Fruit fly (Drosophila melanogaster): ENCODE data around the gene pod1.

pod1 gene

dm6 chrX:6843841-6844440, 40.5 kb downstream of the pod1 start, which contains the start of the genes CG14435 and Tmf (continued):
- TF ChIP-seq Rel (GFP tag; optimal IDR thresholded peaks at IDR 0.05) = no peak
- TF ChIP-seq Rel (tag; optimal IDR thresholded peaks at IDR 0.05) = peak; percentile 43
- peak; percentile 73 for TF ChIP-seq CG9705 (GFP tag; optimal IDR thresholded peaks at IDR 0.05)
- no peak for TF ChIP-seq Dif (GFP tag; optimal IDR thresholded peaks at IDR 0.05; ENCODE audit: partially characterized antibody)
- peak; percentile 76 for TF ChIP-seq rgr (GFP tag; optimal IDR thresholded peaks at IDR 0.05)
- peak; percentile 67 for TF ChIP-seq sv (GFP tag; optimal IDR thresholded peaks at IDR 0.05)

DNA sequence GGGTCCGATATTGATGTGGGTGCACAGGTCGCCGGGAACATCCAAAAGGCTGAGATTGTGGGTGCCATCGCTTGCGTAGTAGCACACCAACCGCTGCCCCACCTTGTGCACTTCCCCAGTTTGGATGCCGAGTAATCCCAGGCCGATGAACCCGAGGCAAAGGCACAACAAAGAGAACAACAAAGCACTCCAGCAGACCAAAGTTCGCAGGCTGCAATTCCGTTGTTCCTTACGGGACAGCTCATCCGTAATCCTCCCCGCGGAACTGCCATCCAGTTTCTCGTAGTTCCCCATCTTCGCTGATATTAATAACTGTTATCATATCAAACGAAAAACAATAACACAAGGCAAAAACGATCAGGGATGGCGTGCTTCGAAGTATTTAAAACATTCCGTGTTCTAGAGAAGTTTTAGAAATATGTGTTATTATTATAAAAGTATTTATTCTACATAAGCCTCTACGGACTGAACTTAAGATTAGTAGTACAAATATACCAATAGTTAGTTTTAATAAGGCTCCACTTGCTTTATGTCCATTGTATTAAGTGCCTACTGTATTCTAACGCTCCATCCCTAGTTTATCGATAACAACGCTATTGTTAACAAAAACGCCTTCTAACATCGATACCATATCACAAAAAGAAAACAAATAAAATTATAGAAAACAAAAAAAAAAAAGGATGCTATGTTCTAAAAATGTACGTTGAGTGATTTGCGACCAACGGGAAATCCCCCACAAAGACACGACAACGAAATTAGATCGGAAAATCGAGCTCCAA, 45.9 kb downstream of the pod1 start, which contains the start of the genes Cht11 and CG4558:
Cht11 (minus strand) TSS at position 340 of the 779 bp plus-strand sequence.
CG4558 (plus strand) TSS at position 593 of the 779 bp plus-strand sequence.
- TF ChIP-seq dmrt93B (GFP tag; optimal IDR thresholded peaks at IDR 0.05) (peak; percentile 62), rgr (GFP tag; optimal IDR thresholded peaks at IDR 0.05) (peak; percentile 87), GATAd (GFP tag; optimal IDR thresholded peaks at IDR 0.05) (no peak), Rel (GFP tag; optimal IDR thresholded peaks at IDR 0.05) (no peak), Rel (tag; optimal IDR thresholded peaks at IDR 0.05) (peak; percentile 95), Hnf4 (GFP tag; optimal IDR thresholded peaks at IDR 0.05) (peak; percentile 87), Hr78 (GFP tag; optimal IDR thresholded peaks at IDR 0.05) (no peak), foxo (GFP tag; optimal IDR thresholded peaks at IDR 0.05) (peak in 1 of 2 experiments; percentile 91), usp (GFP tag; optimal IDR thresholded peaks at IDR 0.05) (no peak), Abd-B (GFP tag; optimal IDR thresholded peaks at IDR 0.05) (no peak), Jra (GFP tag; optimal IDR thresholded peaks at IDR 0.05) (peak; percentile 77), Myc (optimal IDR thresholded peaks at IDR 0.05) (no peak), brk (GFP tag; optimal IDR thresholded peaks at IDR 0.05) (no peak), h (GFP tag; optimal IDR thresholded peaks at IDR 0.05) (peak; percentile 87), HLH106 (tag; optimal IDR thresholded peaks at IDR 0.05) (peak; percentile 90), psq (GFP tag; optimal IDR thresholded peaks at IDR 0.05) (peak; percentile 90), br (GFP tag; optimal IDR thresholded peaks at IDR 0.05) (peak; percentile 79), Vsx2 (GFP tag; optimal IDR thresholded peaks at IDR 0.05; ENCODE audit: partially characterized antibody) (no peak), CG9705 (GFP tag; optimal IDR thresholded peaks at IDR 0.05) (peak; percentile 80), ey (GFP tag; optimal IDR thresholded peaks at IDR 0.05) (peak; percentile 81), dl (GFP tag; optimal IDR thresholded peaks at IDR 0.05; ENCODE audit: insufficient read depth in 1 of 2, partially characterized antibody in 2 of 2) (no peak), woc (GFP tag; optimal IDR thresholded peaks at IDR 0.05) (peak; percentile 84), Dif (GFP tag; optimal IDR thresholded peaks at IDR 0.05; ENCODE audit: partially characterized antibody) (no peak), Sp1 (GFP tag; optimal IDR thresholded peaks at IDR 0.05) (peak; percentile 88), sv (GFP tag; optimal IDR thresholded peaks at IDR 0.05) (peak; percentile 76), lola (GFP tag; optimal IDR thresholded peaks at IDR 0.05) (no peak), Hr83 (GFP tag; optimal IDR thresholded peaks at IDR 0.05; ENCODE audit: poor library complexity, severe bottlenecking) (peak; percentile 6), jim (GFP tag; optimal IDR thresholded peaks at IDR 0.05) (no peak), tai (GFP tag; optimal IDR thresholded peaks at IDR 0.05) (no peak), sage (GFP tag; optimal IDR thresholded peaks at IDR 0.05) (peak; percentile 55), CG32264 (GFP tag; optimal IDR thresholded peaks at IDR 0.05) (no peak), CrebA (GFP tag; optimal IDR thresholded peaks at IDR 0.05; ENCODE audit: borderline replicate concordance) (no peak), Dfd (GFP tag; optimal IDR thresholded peaks at IDR 0.05) (no peak), N (GFP tag; optimal IDR thresholded peaks at IDR 0.05) (no peak), dsf (GFP tag; optimal IDR thresholded peaks at IDR 0.05; ENCODE audit: borderline replicate concordance) (peak; percentile 49), pan (optimal IDR thresholded peaks at IDR 0.05) (no peak), OdsH (GFP tag; optimal IDR thresholded peaks at IDR 0.05) (peak; percentile 84), fru (GFP tag; optimal IDR thresholded peaks at IDR 0.05) (peak; percentile 89), Mio (GFP tag; optimal IDR thresholded peaks at IDR 0.05) (no peak)

All from whole organism, wandering third instar larva.